Fruit fly (Drosophila melanogaster) whole organism, embryonic: ENCODE measurements around the gene Rpn9.

ENCODE experiments used
- Antp ChIP-seq: fragments of 200-800 bp; sonication (Bioruptor generic); optimal IDR thresholded peaks from 3 replicates; lab custom pipeline; 2016; ENCODE audit warnings: missing biosample characterization, missing genetic modification characterization
- B-H2 ChIP-seq: fragments of 200-800 bp; sonication (Bioruptor generic); optimal IDR thresholded peaks from 2 replicates; lab custom pipeline; 2018; ENCODE audit warnings: missing biosample characterization, mild to moderate bottlenecking, missing genetic modification characterization
- BtbVII ChIP-seq: fragments of 200-800 bp; sonication (Bioruptor generic); optimal IDR thresholded peaks from 3 replicates; lab custom pipeline; 2017; ENCODE audit warnings: missing biosample characterization, mild to moderate bottlenecking, missing genetic modification characterization
- CG10543 ChIP-seq: fragments of 200-800 bp; sonication (Bioruptor generic); optimal IDR thresholded peaks from 3 replicates; lab custom pipeline; 2017; ENCODE audit warnings: missing biosample characterization, mild to moderate bottlenecking, missing genetic modification characterization, moderate library complexity
- CG11247 ChIP-seq: fragments of 200-800 bp; sonication (Bioruptor generic); IDR thresholded peaks from 2 replicates; pipeline ENCODE4 v1.3.6; 2022; ENCODE audit warnings: missing biosample characterization, missing genetic modification characterization
- CG11696 ChIP-seq: fragments of 200-800 bp; sonication (Bioruptor generic); IDR thresholded peaks from 2 replicates; pipeline ENCODE4 v1.3.6; 2022; ENCODE audit warnings: missing biosample characterization, missing genetic modification characterization
- CG12219 ChIP-seq: fragments of 200-800 bp; sonication (Bioruptor generic); optimal IDR thresholded peaks from 3 replicates; lab custom pipeline; 2018; ENCODE audit warnings: missing biosample characterization, mild to moderate bottlenecking, missing genetic modification characterization
- CG12391 ChIP-seq: fragments of 200-800 bp; sonication (Bioruptor generic); optimal IDR thresholded peaks from 3 replicates; lab custom pipeline; 2018; ENCODE audit warnings: missing biosample characterization, mild to moderate bottlenecking, missing genetic modification characterization, moderate library complexity
- CG17912 ChIP-seq: fragments of 200-800 bp; sonication (Bioruptor generic); optimal IDR thresholded peaks from 2 replicates; lab custom pipeline; 2018; ENCODE audit warnings: missing biosample characterization, mild to moderate bottlenecking, missing genetic modification characterization
- CG1832 ChIP-seq: fragments of 200-800 bp; sonication (Bioruptor generic); optimal IDR thresholded peaks from 2 replicates; lab custom pipeline; 2017; ENCODE audit warnings: missing biosample characterization, mild to moderate bottlenecking, missing genetic modification characterization, inconsistent platforms
- CG2875 ChIP-seq: fragments of 200-800 bp; sonication (Bioruptor generic); optimal IDR thresholded peaks from 2 replicates; lab custom pipeline; 2017; ENCODE audit warnings: missing biosample characterization, mild to moderate bottlenecking, missing genetic modification characterization, missing genetic modification reagents
- CG30020 ChIP-seq: fragments of 200-800 bp; optimal IDR thresholded peaks from 2 replicates; lab custom pipeline; 2019; ENCODE audit warnings: missing biosample characterization, mild to moderate bottlenecking, missing genetic modification characterization, moderate library complexity
- CG31441 ChIP-seq: fragments of 200-800 bp; sonication (Bioruptor generic); IDR thresholded peaks from 2 replicates; pipeline ENCODE4 v1.3.6; 2022; ENCODE audit warnings: missing biosample characterization, missing genetic modification characterization
- CG3163 ChIP-seq: fragments of 200-800 bp; sonication (Bioruptor generic); optimal IDR thresholded peaks from 3 replicates; lab custom pipeline; 2016; ENCODE audit warnings: missing biosample characterization, missing genetic modification characterization
- CG4328 ChIP-seq: fragments of 200-800 bp; sonication (Bioruptor generic); optimal IDR thresholded peaks from 3 replicates; lab custom pipeline; 2017; ENCODE audit warnings: missing biosample characterization, missing genetic modification reagents, missing genetic modification characterization
- CG8281 ChIP-seq: fragments of 200-800 bp; sonication (Bioruptor generic); optimal IDR thresholded peaks from 2 replicates; lab custom pipeline; 2018; ENCODE audit warnings: missing biosample characterization, mild to moderate bottlenecking, missing genetic modification characterization, moderate library complexity
- CG9797 ChIP-seq: fragments of 200-800 bp; sonication (Bioruptor generic); optimal IDR thresholded peaks from 3 replicates; lab custom pipeline; 2018; ENCODE audit warnings: missing biosample characterization, mild to moderate bottlenecking, missing genetic modification characterization
- Deaf1 ChIP-seq: fragments of 200-800 bp; optimal IDR thresholded peaks from 3 replicates; lab custom pipeline; 2019; ENCODE audit warnings: missing biosample characterization, mild to moderate bottlenecking, missing genetic modification characterization, moderate library complexity
- ERR ChIP-seq: fragments of 200-800 bp; sonication (Bioruptor generic); optimal IDR thresholded peaks from 2 replicates; lab custom pipeline; 2016; ENCODE audit warnings: missing biosample characterization, missing genetic modification characterization
- GATAe ChIP-seq: fragments of 200-800 bp; sonication (Bioruptor generic); conservative IDR thresholded peaks from 2 replicates; pipeline ENCODE4 v1.3.6; 2022; ENCODE audit warnings: missing biosample characterization, missing genetic modification characterization
- Gug ChIP-seq: fragments of 200-800 bp; sonication (Bioruptor generic); IDR thresholded peaks from 4 replicates; pipeline ENCODE4 v1.3.6; 2022; ENCODE audit warnings: missing biosample characterization, missing genetic modification characterization
- Hand ChIP-seq: fragments of 200-800 bp; sonication (Bioruptor generic); optimal IDR thresholded peaks from 2 replicates; lab custom pipeline; 2017; ENCODE audit warnings: mild to moderate bottlenecking, missing biosample characterization, missing genetic modification reagents, missing genetic modification characterization
- Hey ChIP-seq: fragments of 200-800 bp; sonication (Bioruptor generic); optimal IDR thresholded peaks from 3 replicates; lab custom pipeline; 2018; ENCODE audit warnings: missing biosample characterization, mild to moderate bottlenecking, missing genetic modification characterization
- Med ChIP-seq: fragments of 200-800 bp; sonication (Bioruptor generic); peaks from one replicate; lab custom pipeline; 2016; ENCODE audit warnings: missing biosample characterization, missing genetic modification characterization, mild to moderate bottlenecking, inconsistent platforms, moderate library complexity
- Ptx1 ChIP-seq: fragments of 200-800 bp; sonication (Bioruptor generic); IDR thresholded peaks from 2 replicates; pipeline ENCODE4 v1.3.6; 2022; ENCODE audit warnings: missing biosample characterization, missing genetic modification characterization
- Ravus ChIP-seq: fragments of 200-800 bp; sonication (Bioruptor generic); IDR thresholded peaks from 2 replicates; pipeline ENCODE4 v1.3.6; 2022; ENCODE audit warnings: missing biosample characterization, missing genetic modification characterization
- ac ChIP-seq: fragments of 200-800 bp; sonication (Bioruptor generic); optimal IDR thresholded peaks from 3 replicates; lab custom pipeline; 2017; ENCODE audit warnings: missing biosample characterization, mild to moderate bottlenecking, missing genetic modification characterization
- ara ChIP-seq: fragments of 200-800 bp; sonication (Bioruptor generic); IDR thresholded peaks from 2 replicates; pipeline ENCODE4 v1.3.6; 2022; ENCODE audit warnings: missing biosample characterization, missing genetic modification characterization
- cad ChIP-seq: fragments of >200 bp; optimal IDR thresholded peaks from 2 replicates; lab custom pipeline; 2017; ENCODE audit warnings: missing biosample characterization, missing genetic modification characterization
- chinmo ChIP-seq: fragments of 200-800 bp; sonication (Bioruptor generic); IDR thresholded peaks from 4 replicates; pipeline ENCODE4 v1.3.6; 2022; ENCODE audit warnings: missing biosample characterization, missing genetic modification characterization; ENCODE audit not compliant: partially characterized antibody
- chm ChIP-seq: fragments of 200-800 bp; sonication (Bioruptor generic); IDR thresholded peaks from 2 replicates; pipeline ENCODE4 v1.3.6; 2022; ENCODE audit warnings: missing biosample characterization, missing genetic modification characterization
- danr ChIP-seq: fragments of 200-800 bp; sonication (Bioruptor generic); IDR thresholded peaks from 2 replicates; pipeline ENCODE4 v1.3.6; 2022; ENCODE audit warnings: missing biosample characterization, missing genetic modification characterization
- dpn ChIP-seq, 2 experiments: fragments of 200-800 bp; sonication (Bioruptor generic); optimal IDR thresholded peaks; 3 replicates each; lab custom pipeline; 2016; ENCODE audit warnings: missing biosample characterization in 2 of 2, missing genetic modification characterization in 2 of 2
- esg ChIP-seq: fragments of 200-800 bp; sonication (Bioruptor generic); conservative IDR thresholded peaks from 2 replicates; pipeline ENCODE4 v1.3.6; 2022; ENCODE audit warnings: missing biosample characterization, missing genetic modification characterization
- exex ChIP-seq: fragments of 200-800 bp; sonication (Bioruptor generic); optimal IDR thresholded peaks from 4 replicates; lab custom pipeline; 2018; ENCODE audit warnings: missing biosample characterization, mild to moderate bottlenecking, missing genetic modification characterization, moderate library complexity
- her ChIP-seq: fragments of 200-800 bp; sonication (Bioruptor generic); optimal IDR thresholded peaks from 2 replicates; lab custom pipeline; 2016; ENCODE audit warnings: missing biosample characterization, missing genetic modification characterization
- hkb ChIP-seq, 2 experiments: fragments of 200-800 bp in 1 of 2; fragments of >200 bp in 1 of 2; sonication (Bioruptor generic) in 1 of 2; IDR thresholded peaks in 1 of 2; optimal IDR thresholded peaks in 1 of 2; 2 replicates each; pipeline versions ENCODE4 v1.3.6 to Lab custom; 2017 to 2022; ENCODE audit warnings: missing biosample characterization in 1 of 2, missing genetic modification characterization in 1 of 2
- jigr1 ChIP-seq: fragments of 200-800 bp; sonication (Bioruptor generic); IDR thresholded peaks from 3 replicates; pipeline ENCODE4 v1.3.6; 2022; ENCODE audit warnings: missing biosample characterization, missing genetic modification characterization
- lmd ChIP-seq: fragments of 200-800 bp; sonication (Bioruptor generic); IDR thresholded peaks from 2 replicates; pipeline ENCODE4 v1.3.6; 2022; ENCODE audit warnings: missing biosample characterization, missing genetic modification characterization
- lov ChIP-seq, 2 experiments: fragments of 200-800 bp in 1 of 2; fragments of >200 bp in 1 of 2; sonication (Bioruptor generic) in 1 of 2; IDR thresholded peaks in 1 of 2; optimal IDR thresholded peaks in 1 of 2; 2 replicates in 1 of 2; 3 replicates in 1 of 2; pipeline versions ENCODE4 v1.3.6 to Lab custom; 2017 to 2022; ENCODE audit warnings: missing biosample characterization in 1 of 2, missing genetic modification characterization in 1 of 2
- onecut ChIP-seq: fragments of 200-800 bp; sonication (Bioruptor generic); IDR thresholded peaks from 2 replicates; pipeline ENCODE4 v1.3.6; 2022; ENCODE audit warnings: missing biosample characterization, missing genetic modification characterization
- pum ChIP-seq: fragments of 200-800 bp; sonication (Bioruptor generic); optimal IDR thresholded peaks from 2 replicates; lab custom pipeline; 2016; ENCODE audit warnings: missing biosample characterization, missing genetic modification characterization
- ranshi ChIP-seq: fragments of 200-800 bp; sonication (Bioruptor generic); IDR thresholded peaks from 2 replicates; pipeline ENCODE4 v1.3.6; 2022; ENCODE audit warnings: missing biosample characterization, missing genetic modification characterization
- sens ChIP-seq: fragments of 200-800 bp; sonication (Bioruptor generic); peaks from one replicate; lab custom pipeline; 2016; ENCODE audit warnings: missing biosample characterization, missing genetic modification characterization
- stwl ChIP-seq: fragments of 200-800 bp; sonication (Bioruptor generic); optimal IDR thresholded peaks from 3 replicates; lab custom pipeline; 2018; ENCODE audit warnings: missing biosample characterization, mild to moderate bottlenecking, missing genetic modification characterization, moderate library complexity
- tll ChIP-seq, 2 experiments: fragments of 200-800 bp in 1 of 2; fragments of >200 bp in 1 of 2; sonication (Bioruptor generic) in 1 of 2; optimal IDR thresholded peaks; 2 replicates each; lab custom pipeline; 2017 to 2019; ENCODE audit warnings: missing biosample characterization in 2 of 2, missing genetic modification characterization in 2 of 2, mild to moderate bottlenecking in 1 of 2, moderate library complexity in 1 of 2
- vvl ChIP-seq: fragments of 200-800 bp; sonication (Bioruptor generic); IDR thresholded peaks from 2 replicates; pipeline ENCODE4 v1.3.6; 2022; ENCODE audit warnings: missing biosample characterization, missing genetic modification characterization
- wdn ChIP-seq: fragments of 200-800 bp; sonication (Bioruptor generic); IDR thresholded peaks from 2 replicates; pipeline ENCODE4 v1.3.6; 2022; ENCODE audit warnings: missing biosample characterization, missing genetic modification characterization
- wor ChIP-seq: fragments of 200-800 bp; sonication (Bioruptor generic); IDR thresholded peaks from 2 replicates; pipeline ENCODE4 v1.3.6; 2022; ENCODE audit warnings: missing biosample characterization, missing genetic modification characterization
- zen ChIP-seq: fragments of 200-800 bp; sonication (Bioruptor generic); optimal IDR thresholded peaks from 3 replicates; lab custom pipeline; 2018; ENCODE audit warnings: missing biosample characterization, mild to moderate bottlenecking, missing genetic modification characterization, moderate library complexity
- zf30C ChIP-seq: fragments of 200-800 bp; sonication (Bioruptor generic); optimal IDR thresholded peaks from 3 replicates; lab custom pipeline; 2018; ENCODE audit warnings: missing biosample characterization, mild to moderate bottlenecking, missing genetic modification characterization

The Rpn9 gene

dm6 chr3R:23711195-23711594 lies 22.1 kb downstream of the Rpn9 start, which contains the start of gene CG10300 (continued):
- TF ChIP-seq ac (GFP tag; lab: Kevin White, UChicago) (no peak), Med (GFP tag; lab: Kevin White, UChicago) (peak; percentile 39), lov (optimal IDR thresholded peaks at IDR 0.05; lab: Kevin White, UChicago) (no peak), lov (GFP tag; IDR thresholded peaks at IDR 0.05; lab: Robert Waterston, UW) (no peak), CG3163 (GFP tag; lab: Kevin White, UChicago) (no peak), CG2875 (GFP tag; lab: Kevin White, UChicago) (no peak), ERR (GFP tag; lab: Kevin White, UChicago) (no peak), B-H2 (no peak), Hey (tag; lab: Kevin White, UChicago) (no peak), her (GFP tag; lab: Kevin White, UChicago) (no peak), sens (GFP tag; lab: Kevin White, UChicago) (peak; percentile 71), CG9797 (no peak), GATAe (peak; percentile 74), CG12391 (tag; lab: Kevin White, UChicago) (no peak), esg (GFP tag; lab: Robert Waterston, UW) (no peak), CG11696 (GFP tag; lab: Robert Waterston, UW) (no peak), vvl (GFP tag; lab: Robert Waterston, UW) (no peak), CG10543 (GFP tag; lab: Kevin White, UChicago) (peak; percentile 11), ranshi (0 out of 2 replicates have a peak, but pooled peaks have one; percentile 24), Antp (GFP tag; lab: Kevin White, UChicago) (no peak), onecut (GFP tag; lab: Robert Waterston, UW) (no peak), zen (tag; lab: Kevin White, UChicago) (no peak), wdn (no peak), pum (GFP tag; lab: Kevin White, UChicago) (no peak), hkb (optimal IDR thresholded peaks at IDR 0.05; lab: Kevin White, UChicago) (no peak), hkb (GFP tag; IDR thresholded peaks at IDR 0.05; lab: Robert Waterston, UW) (no peak), exex (tag; lab: Kevin White, UChicago) (peak; percentile 29), wor (no peak), Ptx1 (GFP tag; lab: Robert Waterston, UW) (no peak), tll (GFP tag; optimal IDR thresholded peaks at IDR 0.05; lab: Kevin White, UChicago) (no peak), CG12219 (GFP tag; lab: Kevin White, UChicago) (no peak), CG30020 (tag; lab: Kevin White, UChicago) (no peak), chinmo (0 out of 4 replicates have a peak, but pooled peaks have one; percentile 42), Deaf1 (tag; lab: Kevin White, UChicago) (peak; percentile 58), Hand (no peak), cad (GFP tag; lab: Kevin White, UChicago) (no peak), chm (GFP tag; lab: Robert Waterston, UW) (no peak), danr (GFP tag; lab: Robert Waterston, UW) (no peak), CG11247 (GFP tag; lab: Robert Waterston, UW) (no peak), BtbVII (GFP tag; lab: Kevin White, UChicago) (no peak), Ravus (no peak), dpn (GFP tag; optimal IDR thresholded peaks at IDR 0.05; lab: Kevin White, UChicago) (no peak), CG8281 (no peak), CG31441 (no peak), lmd (GFP tag; lab: Robert Waterston, UW) (no peak), zf30C (GFP tag; lab: Kevin White, UChicago) (no peak), jigr1 (GFP tag; lab: Robert Waterston, UW) (no peak), stwl (tag; lab: Kevin White, UChicago) (no peak), CG4328 (no peak), CG1832 (GFP tag; lab: Kevin White, UChicago) (no peak), ara (GFP tag; lab: Robert Waterston, UW) (no peak), Gug (no peak), CG17912 (no peak)
